Fruit fly (Drosophila melanogaster): ENCODE data around the gene CG1636.

DNA sequence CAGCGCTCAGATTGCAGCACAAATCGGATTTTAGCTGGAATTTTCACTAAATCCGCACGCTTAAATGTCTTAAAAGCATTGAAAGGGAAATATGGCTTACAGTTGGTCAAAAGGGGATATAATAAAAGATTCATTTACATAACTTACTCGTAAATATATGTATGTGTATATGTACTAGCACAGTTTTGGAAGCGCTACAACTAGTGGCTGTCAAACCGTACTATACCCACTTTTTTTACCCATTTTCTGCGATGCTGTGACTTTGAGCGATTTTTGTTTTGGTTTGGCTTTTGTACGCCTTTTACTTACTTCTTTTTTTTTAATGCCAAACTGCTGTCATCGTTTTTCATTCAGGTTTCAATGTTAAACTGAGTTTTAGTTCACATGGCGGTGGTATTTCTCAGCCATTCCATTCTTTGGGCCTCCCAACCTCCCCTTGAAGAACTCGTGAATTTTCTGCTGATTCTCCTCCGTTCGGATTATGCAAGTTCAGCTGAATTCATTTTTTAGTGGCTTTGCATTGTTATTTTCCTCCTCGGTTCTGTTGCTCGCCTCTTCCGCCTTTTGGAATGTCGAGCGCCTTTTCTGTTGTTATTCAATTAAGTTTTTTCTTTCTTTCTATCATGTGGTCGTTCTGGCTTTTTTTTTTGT is 39.2 kb upstream of the CG1636 start:
- TF ChIP-seq Mrtf (GFP tag; IDR thresholded peaks at IDR 0.05) (no peak), NFAT (GFP tag; IDR thresholded peaks at IDR 0.05) (no peak), Gug (GFP tag; IDR thresholded peaks at IDR 0.05) (no peak), usp (GFP tag; optimal IDR thresholded peaks at IDR 0.05) (no peak), ind (GFP tag; optimal IDR thresholded peaks at IDR 0.05) (no peak), repo (GFP tag; optimal IDR thresholded peaks at IDR 0.05) (no peak), lbe (GFP tag; optimal IDR thresholded peaks at IDR 0.05) (no peak), CG18011 (GFP tag; optimal IDR thresholded peaks at IDR 0.05) (no peak), nerfin-1 (tag; optimal IDR thresholded peaks at IDR 0.05) (no peak), vfl (GFP tag; optimal IDR thresholded peaks at IDR 0.05) (no peak), CG14965 (GFP tag; optimal IDR thresholded peaks at IDR 0.05; ENCODE audit: borderline replicate concordance) (no peak), CG4820 (GFP tag; optimal IDR thresholded peaks at IDR 0.05) (no peak), Sox100B (GFP tag; optimal IDR thresholded peaks at IDR 0.05) (no peak), HmgD (GFP tag; optimal IDR thresholded peaks at IDR 0.05) (no peak)
